Fruit fly (Drosophila melanogaster): Measurements from ENCODE around the gene otu.

otu gene

DNA sequence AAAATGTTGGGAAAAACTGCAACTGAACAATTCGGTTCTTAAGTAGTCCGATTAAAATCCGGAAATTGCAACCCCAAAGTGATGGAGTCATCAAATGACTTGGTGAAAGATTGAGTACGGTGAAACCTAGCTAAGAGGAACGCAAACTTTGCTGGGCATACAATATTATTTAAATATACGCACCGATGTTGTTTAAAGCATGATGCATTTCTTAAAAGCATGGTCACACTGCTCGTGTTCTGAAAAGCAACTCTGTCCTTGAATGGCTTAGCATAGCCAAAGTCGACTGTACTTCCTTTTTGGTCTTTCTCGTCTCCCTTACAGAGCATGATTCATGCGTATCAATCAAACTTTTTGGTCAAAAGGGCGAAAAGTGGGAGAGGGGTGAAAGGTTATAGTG is 47.3 kb upstream of the otu start (continued):
- TF ChIP-seq Spps (tag; optimal IDR thresholded peaks at IDR 0.05) (no peak), tna (GFP tag; IDR thresholded peaks at IDR 0.05; ENCODE audit: partially characterized antibody) (no peak), twi (tag; optimal IDR thresholded peaks at IDR 0.05) (no peak)

DNA sequence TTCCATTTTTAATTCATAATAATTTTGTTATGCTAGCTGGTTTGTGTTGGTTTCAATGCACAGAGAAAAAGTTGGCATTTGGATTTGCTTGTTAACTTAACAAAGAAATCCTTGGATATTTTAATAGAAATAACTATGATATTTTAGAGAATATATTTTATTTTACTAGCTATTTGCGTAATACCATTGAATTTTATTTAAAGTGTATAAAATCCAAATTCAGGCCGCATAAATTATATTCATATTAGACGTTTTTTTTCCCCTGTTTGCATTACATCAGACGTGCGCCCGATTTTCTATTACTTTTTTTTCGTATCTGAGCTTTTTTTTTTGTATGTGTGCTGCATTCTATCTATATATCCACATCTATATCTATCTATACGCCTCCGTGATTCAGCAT is 45.4 kb upstream of the otu start:
- TF ChIP-seq sens-2 (GFP tag; IDR thresholded peaks at IDR 0.05), result no peak
- peak; percentile 19 for TF ChIP-seq CG12391 (tag; optimal IDR thresholded peaks at IDR 0.05)
- no peak for TF ChIP-seq Doc2 (GFP tag; IDR thresholded peaks at IDR 0.05)
- TF ChIP-seq fd3F (GFP tag; optimal IDR thresholded peaks at IDR 0.05), result no peak
- peak in 1 of 2 experiments; percentile 30 for TF ChIP-seq bsh (GFP tag; optimal IDR thresholded peaks at IDR 0.05)
- TF ChIP-seq Drgx (GFP tag; IDR thresholded peaks at IDR 0.05), result peak; percentile 68
- TF ChIP-seq CG15269 (tag; optimal IDR thresholded peaks at IDR 0.05), result peak; percentile 35
- TF ChIP-seq gfzf (GFP tag; optimal IDR thresholded peaks at IDR 0.05), result no peak
- TF ChIP-seq Hr3 (GFP tag; optimal IDR thresholded peaks at IDR 0.05), result peak; percentile 5
- TF ChIP-seq ATbp (GFP tag; optimal IDR thresholded peaks at IDR 0.05), result no peak
- TF ChIP-seq Antp (GFP tag; optimal IDR thresholded peaks at IDR 0.05), result no peak
- no peak for TF ChIP-seq jumu (GFP tag; optimal IDR thresholded peaks at IDR 0.05)
- TF ChIP-seq wor (GFP tag; IDR thresholded peaks at IDR 0.05), result peak; percentile 32; the same call in 1 of the 2 replicates
- TF ChIP-seq CG17359 (tag; optimal IDR thresholded peaks at IDR 0.05), result peak; percentile 30
- no peak for TF ChIP-seq Ravus (GFP tag; IDR thresholded peaks at IDR 0.05)
- peak; percentile 20; the same call in 1 of the 2 replicates for TF ChIP-seq Rfx (GFP tag; IDR thresholded peaks at IDR 0.05)
- no peak for TF ChIP-seq grn (GFP tag; optimal IDR thresholded peaks at IDR 0.05)
- TF ChIP-seq lbe (GFP tag; optimal IDR thresholded peaks at IDR 0.05), result no peak
- peak; percentile 35 for TF ChIP-seq phol (tag; optimal IDR thresholded peaks at IDR 0.05)
- TF ChIP-seq sqz (GFP tag; optimal IDR thresholded peaks at IDR 0.05), result no peak
- TF ChIP-seq CG9609 (GFP tag; optimal IDR thresholded peaks at IDR 0.05), result no peak
- peak; percentile 6 for TF ChIP-seq D19A (tag; optimal IDR thresholded peaks at IDR 0.05)
- TF ChIP-seq Asciz (GFP tag; optimal IDR thresholded peaks at IDR 0.05), result peak; percentile 12
- TF ChIP-seq CHES-1-like (GFP tag; optimal IDR thresholded peaks at IDR 0.05), result no peak
- TF ChIP-seq vvl (GFP tag; IDR thresholded peaks at IDR 0.05), result peak; percentile 40; the same call in 1 of the 2 replicates
- TF ChIP-seq CG10366 (GFP tag; IDR thresholded peaks at IDR 0.05), result no peak
- TF ChIP-seq row (GFP tag; IDR thresholded peaks at IDR 0.05), result peak; percentile 39; the same call in 2 of the 3 replicates
- TF ChIP-seq CG1529 (GFP tag; optimal IDR thresholded peaks at IDR 0.05), result peak; percentile 12
- TF ChIP-seq HHEX (GFP tag; optimal IDR thresholded peaks at IDR 0.05), result no peak
- TF ChIP-seq CG32767 (GFP tag; IDR thresholded peaks at IDR 0.05), result no peak
- TF ChIP-seq CG2678 (tag; optimal IDR thresholded peaks at IDR 0.05), result peak; percentile 41
- no peak for TF ChIP-seq CG17186 (GFP tag; optimal IDR thresholded peaks at IDR 0.05)
- TF ChIP-seq ci (GFP tag; IDR thresholded peaks at IDR 0.05), result 0 out of 3 replicates have a peak, but pooled peaks have one; percentile 17
- TF ChIP-seq CG10274 (GFP tag; optimal IDR thresholded peaks at IDR 0.05), result no peak
- TF ChIP-seq Oli (tag; optimal IDR thresholded peaks at IDR 0.05), result no peak
- no peak for TF ChIP-seq btn (GFP tag; optimal IDR thresholded peaks at IDR 0.05)
- 0 out of 2 replicates have a peak, but pooled peaks have one; percentile 20 for TF ChIP-seq CG32772 (GFP tag; IDR thresholded peaks at IDR 0.05)
- no peak for TF ChIP-seq Bdp1 (GFP tag; optimal IDR thresholded peaks at IDR 0.05)
- TF ChIP-seq CoRest (tag; optimal IDR thresholded peaks at IDR 0.05), result no peak
- no peak for TF ChIP-seq CG1024 (GFP tag; IDR thresholded peaks at IDR 0.05)
- no peak for TF ChIP-seq esg (GFP tag; conservative IDR thresholded peaks at IDR 0.05)
- TF ChIP-seq pfk (GFP tag; optimal IDR thresholded peaks at IDR 0.05), result no peak
- TF ChIP-seq CG7839 (tag; optimal IDR thresholded peaks at IDR 0.05), result peak; percentile 32
- TF ChIP-seq CG17385 (GFP tag; optimal IDR thresholded peaks at IDR 0.05), result no peak
- no peak for TF ChIP-seq CG10654 (GFP tag; optimal IDR thresholded peaks at IDR 0.05)
- TF ChIP-seq CG17361 (GFP tag; IDR thresholded peaks at IDR 0.05), result peak; percentile 45; the same call in 2 of the 3 replicates
